Fruit fly (Drosophila melanogaster) whole organism, pupa: ENCODE results near the gene CG3734.

Source experiments
- CG10348 ChIP-seq: fragments of 200-800 bp; sonication (Bioruptor generic); IDR thresholded peaks from 2 replicates; pipeline ENCODE4 v1.3.6; 2022; ENCODE audit warnings: missing biosample characterization, missing genetic modification characterization
- CG12605 ChIP-seq: fragments of 200-800 bp; sonication (Bioruptor generic); IDR thresholded peaks from 2 replicates; pipeline ENCODE4 v1.3.6; 2022; ENCODE audit warnings: missing biosample characterization, missing genetic modification characterization
- CG13204 ChIP-seq: fragments of 200-800 bp; sonication (Bioruptor generic); optimal IDR thresholded peaks from 2 replicates; lab custom pipeline; 2018; ENCODE audit warnings: missing biosample characterization, mild to moderate bottlenecking, missing genetic modification characterization, moderate library complexity
- CG14655 ChIP-seq: fragments of 200-800 bp; sonication (Bioruptor generic); optimal IDR thresholded peaks from 3 replicates; lab custom pipeline; 2017; ENCODE audit warnings: mild to moderate bottlenecking, missing biosample characterization, missing genetic modification reagents, missing genetic modification characterization
- CG15710 ChIP-seq: fragments of 200-800 bp; sonication (Bioruptor generic); optimal IDR thresholded peaks from 2 replicates; lab custom pipeline; 2018; ENCODE audit warnings: missing biosample characterization, mild to moderate bottlenecking, missing genetic modification characterization, moderate library complexity
- CG17806 ChIP-seq: fragments of 200-800 bp; sonication (Bioruptor generic); optimal IDR thresholded peaks from 2 replicates; lab custom pipeline; 2018; ENCODE audit warnings: missing biosample characterization, mild to moderate bottlenecking, missing genetic modification characterization, moderate library complexity
- CG32121 ChIP-seq: fragments of 200-800 bp; sonication (Bioruptor generic); IDR thresholded peaks from 2 replicates; pipeline ENCODE4 v1.3.6; 2022; ENCODE audit warnings: missing biosample characterization, missing genetic modification characterization
- CG34367 ChIP-seq: fragments of 200-800 bp; sonication (Bioruptor generic); optimal IDR thresholded peaks from 2 replicates; lab custom pipeline; 2018; ENCODE audit warnings: missing biosample characterization, mild to moderate bottlenecking, missing genetic modification characterization
- CG4496 ChIP-seq: fragments of 200-800 bp; sonication (Bioruptor generic); IDR thresholded peaks from 3 replicates; pipeline ENCODE4 v1.3.6; 2022; ENCODE audit warnings: missing biosample characterization, missing genetic modification characterization
- CG8159 ChIP-seq: fragments of 200-800 bp; sonication (Bioruptor generic); optimal IDR thresholded peaks from 3 replicates; lab custom pipeline; 2018; ENCODE audit warnings: missing biosample characterization, mild to moderate bottlenecking, missing genetic modification characterization, moderate library complexity
- CG8301 ChIP-seq: fragments of 200-800 bp; sonication (Bioruptor generic); optimal IDR thresholded peaks from 2 replicates; lab custom pipeline; 2018; ENCODE audit warnings: missing biosample characterization, mild to moderate bottlenecking, missing genetic modification characterization
- CG9948 ChIP-seq: fragments of 200-800 bp; sonication (Bioruptor generic); optimal IDR thresholded peaks from 2 replicates; lab custom pipeline; 2018; ENCODE audit warnings: missing biosample characterization, mild to moderate bottlenecking, missing genetic modification characterization, moderate library complexity
- D1 ChIP-seq: fragments of 200-800 bp; sonication (Bioruptor generic); optimal IDR thresholded peaks from 2 replicates; lab custom pipeline; 2018; ENCODE audit warnings: missing biosample characterization, mild to moderate bottlenecking, missing genetic modification characterization, moderate library complexity
- EcR ChIP-seq: fragments of 200-800 bp; sonication (Bioruptor generic); optimal IDR thresholded peaks from 3 replicates; lab custom pipeline; 2019; ENCODE audit warnings: missing biosample characterization, missing genetic modification characterization, mild to moderate bottlenecking, moderate library complexity, missing genetic modification reagents
- Ets98B ChIP-seq: fragments of 200-800 bp; sonication (Bioruptor generic); IDR thresholded peaks from 2 replicates; pipeline ENCODE4 v1.3.6; 2022; ENCODE audit warnings: missing biosample characterization, missing genetic modification characterization
- Pif1A ChIP-seq: fragments of 200-800 bp; sonication (Bioruptor generic); optimal IDR thresholded peaks from 3 replicates; lab custom pipeline; 2016; ENCODE audit warnings: missing biosample characterization, missing genetic modification characterization
- Pif1B ChIP-seq: fragments of 200-800 bp; sonication (Bioruptor generic); optimal IDR thresholded peaks from 3 replicates; lab custom pipeline; 2016; ENCODE audit warnings: missing biosample characterization, missing genetic modification characterization
- Snoo ChIP-seq: fragments of 200-800 bp; sonication (Bioruptor generic); optimal IDR thresholded peaks from 3 replicates; lab custom pipeline; 2017; ENCODE audit warnings: missing biosample characterization, mild to moderate bottlenecking, missing genetic modification characterization, inconsistent platforms
- fd96Ca ChIP-seq: fragments of 200-800 bp; sonication (Bioruptor generic); IDR thresholded peaks from 3 replicates; pipeline ENCODE4 v1.3.6; 2022; ENCODE audit warnings: missing biosample characterization, missing genetic modification characterization
- gl ChIP-seq: fragments of 200-800 bp; sonication (Bioruptor generic); optimal IDR thresholded peaks from 2 replicates; lab custom pipeline; 2018; ENCODE audit warnings: missing biosample characterization, mild to moderate bottlenecking, missing genetic modification characterization
- rn ChIP-seq: fragments of 200-800 bp; sonication (Bioruptor generic); IDR thresholded peaks from 2 replicates; pipeline ENCODE4 v1.3.6; 2022; ENCODE audit warnings: missing biosample characterization, missing genetic modification characterization

Gene CG3734

DNA sequence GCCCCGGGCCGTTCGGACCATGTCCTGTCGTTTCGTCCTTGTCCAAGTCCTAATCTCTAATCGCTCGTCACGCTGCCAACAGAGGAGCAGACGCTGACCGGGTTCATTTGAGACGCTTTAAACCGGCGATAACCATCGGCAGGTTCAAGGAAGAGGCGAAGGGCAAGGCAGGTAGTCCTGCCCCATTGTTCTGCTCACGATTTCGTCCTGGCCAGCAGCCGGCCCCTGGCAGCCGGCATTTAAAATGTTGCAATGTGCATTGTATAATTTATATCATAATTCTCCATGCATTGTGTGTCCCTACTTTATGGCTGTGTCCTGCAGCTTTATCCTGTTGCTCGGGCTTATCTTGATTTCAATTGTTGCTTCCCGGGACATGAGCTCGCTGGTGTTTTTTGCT is 42.4 kb upstream of the CG3734 start:
- TF ChIP-seq CG8301 (no peak), Snoo (no peak), Pif1B (GFP tag; lab: Kevin White, UChicago) (no peak), CG14655 (GFP tag; lab: Kevin White, UChicago) (no peak), Pif1A (GFP tag; lab: Kevin White, UChicago) (no peak), CG32121 (GFP tag; lab: Robert Waterston, UW) (no peak), EcR (GFP tag; lab: Kevin White, UChicago) (no peak), rn (GFP tag; lab: Robert Waterston, UW) (no peak), CG12605 (GFP tag; lab: Robert Waterston, UW) (no peak), CG10348 (no peak), D1 (tag; lab: Kevin White, UChicago) (no peak), fd96Ca (GFP tag; lab: Robert Waterston, UW) (no peak)

DNA sequence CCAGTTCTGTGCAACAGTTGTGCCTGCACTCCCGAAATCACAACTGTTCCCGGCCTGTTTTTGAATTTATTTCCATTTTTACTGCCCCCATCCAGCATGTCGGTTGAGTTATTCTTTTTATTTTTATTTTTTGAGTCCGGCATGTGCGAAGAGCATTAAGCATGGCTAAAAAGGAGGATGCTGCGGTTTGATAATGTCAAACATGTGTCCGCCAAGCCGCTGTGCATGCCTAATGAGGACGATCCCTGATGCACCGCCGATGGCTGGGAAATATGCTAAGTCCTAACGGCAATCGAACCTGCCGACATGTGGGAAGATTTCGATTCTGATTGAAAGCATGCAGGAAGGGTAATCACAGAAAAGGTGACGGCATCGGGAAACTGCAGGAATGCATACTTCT is 41.1 kb upstream of the CG3734 start:
- no peak for TF ChIP-seq D1 (tag; lab: Kevin White, UChicago)
- TF ChIP-seq CG4496, result no peak
- no peak for TF ChIP-seq CG13204 (GFP tag; lab: Kevin White, UChicago)
- TF ChIP-seq CG9948, result no peak
- TF ChIP-seq gl (tag; lab: Kevin White, UChicago), result no peak
- no peak for TF ChIP-seq CG12605 (GFP tag; lab: Robert Waterston, UW)
- no peak for TF ChIP-seq rn (GFP tag; lab: Robert Waterston, UW)
- TF ChIP-seq CG15710 (tag; lab: Kevin White, UChicago), result no peak
- no peak for TF ChIP-seq EcR (GFP tag; lab: Kevin White, UChicago)
- TF ChIP-seq fd96Ca (GFP tag; lab: Robert Waterston, UW), result no peak
- TF ChIP-seq CG8301, result no peak
- no peak for TF ChIP-seq Snoo
- no peak for TF ChIP-seq CG17806 (tag; lab: Kevin White, UChicago)
- TF ChIP-seq CG32121 (GFP tag; lab: Robert Waterston, UW), result no peak
- TF ChIP-seq CG8159 (tag; lab: Kevin White, UChicago), result no peak
- TF ChIP-seq Ets98B (GFP tag; lab: Robert Waterston, UW), result no peak
- no peak for TF ChIP-seq Pif1B (GFP tag; lab: Kevin White, UChicago)
- TF ChIP-seq CG10348, result no peak
- no peak for TF ChIP-seq CG14655 (GFP tag; lab: Kevin White, UChicago)
- no peak for TF ChIP-seq Pif1A (GFP tag; lab: Kevin White, UChicago)

DNA sequence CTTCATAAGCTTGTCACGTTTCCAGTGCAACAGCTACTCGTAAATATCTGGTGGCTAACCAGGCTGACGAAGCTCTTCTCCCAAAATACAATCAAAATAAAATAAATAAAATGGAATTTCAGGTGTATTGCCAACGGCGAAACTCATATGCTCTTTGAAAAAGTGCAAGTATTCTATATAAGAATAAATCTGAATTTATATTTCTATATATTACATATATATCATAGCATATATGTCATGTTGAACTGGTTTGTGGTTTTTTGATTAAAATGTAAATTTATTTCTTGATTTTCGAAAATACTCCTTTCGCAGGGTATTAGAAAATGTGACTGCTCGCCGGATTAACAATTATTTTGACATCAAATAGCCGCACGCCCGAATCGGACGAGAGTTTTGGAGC is 40.0 kb upstream of the CG3734 start:
- TF ChIP-seq Snoo, result peak; percentile 19
- TF ChIP-seq CG10348, result no peak
- TF ChIP-seq CG17806 (tag; lab: Kevin White, UChicago), result no peak

DNA sequence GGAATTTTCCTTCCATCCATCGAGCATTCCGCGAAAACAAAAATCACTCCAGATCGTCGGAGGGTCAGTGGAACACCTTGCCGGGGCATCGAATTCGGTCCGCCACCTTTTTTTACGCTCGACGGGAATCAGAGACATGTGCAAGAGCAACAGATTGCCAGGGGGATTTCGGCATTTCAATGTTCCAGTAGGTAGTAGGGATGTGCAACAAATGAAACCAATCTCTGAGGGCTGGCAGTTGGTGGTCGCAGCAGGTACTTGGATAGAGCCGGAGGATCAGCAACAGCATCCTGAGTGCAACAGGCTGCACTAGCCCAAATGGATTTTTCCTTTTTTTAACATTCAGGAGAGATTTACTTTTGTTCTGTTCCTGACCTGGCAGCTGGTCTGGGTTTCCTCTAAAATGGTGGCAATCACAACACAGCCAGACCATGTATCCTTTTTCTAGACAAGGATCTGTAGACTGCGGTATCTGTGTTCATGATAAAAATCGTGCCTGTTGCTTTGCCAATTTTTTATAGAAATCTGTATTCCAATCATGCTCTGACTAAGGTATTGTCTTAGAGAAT is 37.2 kb upstream of the CG3734 start:
- TF ChIP-seq CG13204 (GFP tag; lab: Kevin White, UChicago) (no peak), Pif1A (GFP tag; lab: Kevin White, UChicago) (no peak), CG8301 (no peak), CG14655 (GFP tag; lab: Kevin White, UChicago) (no peak), D1 (tag; lab: Kevin White, UChicago) (no peak), rn (GFP tag; lab: Robert Waterston, UW) (no peak), CG12605 (GFP tag; lab: Robert Waterston, UW) (no peak), CG34367 (tag; lab: Kevin White, UChicago) (no peak), CG10348 (no peak), Snoo (no peak), Pif1B (GFP tag; lab: Kevin White, UChicago) (no peak), CG32121 (GFP tag; lab: Robert Waterston, UW) (no peak), gl (tag; lab: Kevin White, UChicago) (no peak), Ets98B (GFP tag; lab: Robert Waterston, UW) (no peak), CG8159 (tag; lab: Kevin White, UChicago) (no peak), fd96Ca (GFP tag; lab: Robert Waterston, UW) (no peak)

DNA sequence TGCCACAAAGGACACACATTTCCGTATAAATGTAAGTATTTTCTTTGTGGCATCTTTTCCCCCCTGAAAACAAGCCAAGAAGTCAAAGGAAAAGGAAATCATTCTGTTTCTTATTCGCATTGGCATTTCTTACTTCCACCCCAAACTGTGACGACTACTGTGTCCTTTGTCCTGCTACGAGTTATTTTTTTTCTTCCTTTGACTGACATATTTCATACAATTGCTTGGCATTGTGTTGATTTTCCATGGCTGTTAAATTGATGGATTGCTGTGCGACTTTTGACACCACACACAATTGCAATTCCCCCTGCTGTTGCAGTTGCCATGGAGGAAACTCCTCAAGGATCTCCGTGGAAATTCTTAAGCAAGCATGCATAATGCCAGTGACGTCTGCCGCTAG is 35.5 kb upstream of the CG3734 start:
- no peak for TF ChIP-seq CG9948
- TF ChIP-seq CG13204 (GFP tag; lab: Kevin White, UChicago), result no peak

DNA sequence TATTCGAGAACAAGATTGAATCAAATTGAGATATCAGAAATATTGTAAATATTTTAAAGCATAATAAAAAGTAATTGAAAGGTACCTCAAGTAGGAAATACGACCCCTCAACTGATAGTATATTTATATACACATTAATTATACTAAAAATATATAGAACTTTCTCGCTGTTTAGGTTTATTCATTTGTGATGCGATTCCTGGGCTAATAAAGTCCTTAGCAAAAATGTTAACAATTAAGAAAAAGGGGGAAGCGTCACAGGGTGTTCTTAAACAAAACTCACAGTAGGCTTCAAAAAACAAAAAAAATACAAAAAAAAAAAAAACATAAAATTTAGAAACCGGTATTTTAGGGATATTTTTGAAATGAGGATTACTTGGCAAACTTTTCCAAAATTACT is 33.9 kb upstream of the CG3734 start, which contains the start of gene CG43203:
Gene CG43203, plus strand, starts transcription at position 301 of the 400 bp plus-strand sequence.
- TF ChIP-seq CG8301 (no peak), CG9948 (no peak), CG34367 (tag; lab: Kevin White, UChicago) (no peak), Pif1A (GFP tag; lab: Kevin White, UChicago) (no peak), D1 (tag; lab: Kevin White, UChicago) (no peak), CG14655 (GFP tag; lab: Kevin White, UChicago) (no peak), fd96Ca (GFP tag; lab: Robert Waterston, UW) (no peak), Snoo (no peak), rn (GFP tag; lab: Robert Waterston, UW) (no peak)

DNA sequence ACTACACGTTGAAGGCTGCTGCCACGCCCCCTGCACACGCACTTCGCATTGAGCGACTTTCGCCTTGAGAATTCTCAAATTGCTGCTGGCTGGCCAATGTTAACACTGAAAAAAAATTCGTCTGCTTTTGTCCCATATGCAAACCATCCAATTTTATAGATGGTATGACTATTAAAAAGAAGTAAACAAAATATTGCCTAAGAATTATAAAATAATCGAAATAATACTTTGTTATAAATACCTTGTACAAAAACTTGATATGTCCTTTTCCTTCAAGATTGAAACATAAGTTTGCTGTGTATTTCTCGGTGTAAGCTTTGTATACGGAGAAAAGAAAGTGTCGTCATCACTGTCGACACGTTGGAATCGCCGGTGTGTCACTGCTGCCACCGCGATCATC is 24.8 kb upstream of the CG3734 start:
- TF ChIP-seq Snoo (peak; percentile 6), EcR (GFP tag; lab: Kevin White, UChicago) (no peak)
